Worm (Caenorhabditis elegans) whole organism, late embryonic: ENCODE data around the gene M04B2.6.

Source experiments
- dve-1 ChIP-seq: sonication (generic microtip); optimal IDR thresholded peaks from 2 replicates; lab custom pipeline; 2017; ENCODE audit warnings: antibody characterized with exemption, mild to moderate bottlenecking, missing genetic modification characterization, missing compliant biosample characterization
- nfya-1 ChIP-seq: sonication (generic microtip); optimal IDR thresholded peaks from 2 replicates; lab custom pipeline; 2017; ENCODE audit warnings: missing genetic modification characterization, mild to moderate bottlenecking, missing compliant biosample characterization, antibody characterized with exemption, moderate library complexity
- pha-4 ChIP-seq: fragments of 150-350 bp; optimal IDR thresholded peaks from 2 replicates; lab custom pipeline; 2018; ENCODE audit warnings: missing biosample characterization, missing genetic modification reagents, missing genetic modification characterization
- unc-3 ChIP-seq, 2 experiments: fragments of 200-800 bp in 1 of 2; sonication (Bioruptor generic) in 1 of 2; sonication (generic microtip) in 1 of 2; conservative IDR thresholded peaks in 1 of 2; optimal IDR thresholded peaks in 1 of 2; 2 replicates each; pipeline versions ENCODE4 v1.3.6 to Lab custom; 2016 to 2022; ENCODE audit warnings: missing compliant biosample characterization in 2 of 2, missing genetic modification characterization in 2 of 2, missing genetic modification reagents in 1 of 2

- TF ChIP-seq dve-1 (tag; lab: Kevin White, UChicago) (no peak), pha-4 (no peak), nfya-1 (tag; lab: Kevin White, UChicago) (no peak), unc-3 (GFP tag; conservative IDR thresholded peaks at IDR 0.05; lab: Robert Waterston, UW) (no peak), unc-3 (tag; optimal IDR thresholded peaks at IDR 0.05; lab: Kevin White, UChicago) (no peak)
These were observed 41.2 kb upstream of the M04B2.6 start, which contains the start of gene col-128 for ce11 chrIV:11551813-11552212.
